Fruit fly (Drosophila melanogaster): ENCODE data around the gene ppk21.

Gene ppk21

dm6 chr3R:29617197-29617596 is 47.4 kb upstream of the ppk21 start (continued):
- TF ChIP-seq ci (GFP tag; IDR thresholded peaks at IDR 0.05), result 0 out of 3 replicates have a peak, but pooled peaks have one; percentile 21
- TF ChIP-seq dysf (GFP tag; IDR thresholded peaks at IDR 0.05), result 0 out of 3 replicates have a peak, but pooled peaks have one; percentile 10
- peak; percentile 10 for TF ChIP-seq CG17359 (tag; optimal IDR thresholded peaks at IDR 0.05)
- TF ChIP-seq Meics (GFP tag; optimal IDR thresholded peaks at IDR 0.05), result peak; percentile 28
- TF ChIP-seq lab (GFP tag; optimal IDR thresholded peaks at IDR 0.05), result peak; percentile 50
- no peak for TF ChIP-seq Ssrp (tag; optimal IDR thresholded peaks at IDR 0.05)
- peak; percentile 20 for TF ChIP-seq Fer1 (GFP tag; optimal IDR thresholded peaks at IDR 0.05)
- no peak for TF ChIP-seq croc (GFP tag; conservative IDR thresholded peaks at IDR 0.05)
- no peak for TF ChIP-seq CG13424 (tag; optimal IDR thresholded peaks at IDR 0.05)
- TF ChIP-seq CG13296 (GFP tag; optimal IDR thresholded peaks at IDR 0.05), result peak; percentile 25
- no peak for TF ChIP-seq MESR4 (GFP tag; optimal IDR thresholded peaks at IDR 0.05)
- peak; percentile 42 for TF ChIP-seq CG11504 (tag; optimal IDR thresholded peaks at IDR 0.05)
- TF ChIP-seq CG8388 (GFP tag; optimal IDR thresholded peaks at IDR 0.05), result no peak
- TF ChIP-seq gem (tag; optimal IDR thresholded peaks at IDR 0.05), result peak; percentile 39
- TF ChIP-seq CG2678 (tag; optimal IDR thresholded peaks at IDR 0.05), result peak; percentile 57
- 0 out of 2 replicates have a peak, but pooled peaks have one; percentile 25 for TF ChIP-seq HLH3B (GFP tag; IDR thresholded peaks at IDR 0.05)
- peak; percentile 4 for TF ChIP-seq unpg (GFP tag; optimal IDR thresholded peaks at IDR 0.05)
- peak; percentile 51 for TF ChIP-seq CG18599 (GFP tag; optimal IDR thresholded peaks at IDR 0.05)
- TF ChIP-seq row (GFP tag; IDR thresholded peaks at IDR 0.05), result peak; percentile 36; the same call in 1 of the 3 replicates
- TF ChIP-seq Ptx1 (GFP tag; IDR thresholded peaks at IDR 0.05), result 0 out of 2 replicates have a peak, but pooled peaks have one; percentile 18
- peak; percentile 23 for TF ChIP-seq CG7839 (tag; optimal IDR thresholded peaks at IDR 0.05)
- TF ChIP-seq CG16779 (GFP tag; IDR thresholded peaks at IDR 0.05), result no peak
- peak; percentile 70 for TF ChIP-seq CG11696 (GFP tag; IDR thresholded peaks at IDR 0.05)
- peak; percentile 11; the same call in 1 of the 2 replicates for TF ChIP-seq sisA (GFP tag; IDR thresholded peaks at IDR 0.05)
- TF ChIP-seq dmrt99B (tag; optimal IDR thresholded peaks at IDR 0.05), result peak; percentile 46
- peak; percentile 2 for TF ChIP-seq CG10267 (tag; optimal IDR thresholded peaks at IDR 0.05)
- peak; percentile 46; the same call in 1 of the 2 replicates for TF ChIP-seq ranshi (GFP tag; IDR thresholded peaks at IDR 0.05)
- no peak for TF ChIP-seq Adf1 (GFP tag; IDR thresholded peaks at IDR 0.05)
- TF ChIP-seq tll (GFP tag; optimal IDR thresholded peaks at IDR 0.05), result no peak
- TF ChIP-seq CG14965 (GFP tag; optimal IDR thresholded peaks at IDR 0.05; ENCODE audit: borderline replicate concordance), result no peak

- no peak for TF ChIP-seq CG4707 (GFP tag; optimal IDR thresholded peaks at IDR 0.05)
- peak; percentile 61 for TF ChIP-seq Med (GFP tag)
Measured at dm6 chr3R:29617709-29618212, 46.8 kb upstream of the ppk21 start.

dm6 chr3R:29618515-29619157 is 45.9 kb upstream of the ppk21 start, which contains the start of gene CG1907:
CG1907 (plus strand) TSS chr3R:29619065.
- peak; percentile 98 for TF ChIP-seq H2.0 (GFP tag; IDR thresholded peaks at IDR 0.05)
- TF ChIP-seq Sry-δ (GFP tag; optimal IDR thresholded peaks at IDR 0.05), result peak; percentile 50
- no peak for TF ChIP-seq Lpt (GFP tag; optimal IDR thresholded peaks at IDR 0.05)
- peak; percentile 74 for TF ChIP-seq CG13287 (GFP tag; IDR thresholded peaks at IDR 0.05; ENCODE audit: partially characterized antibody)
- TF ChIP-seq corto (GFP tag; optimal IDR thresholded peaks at IDR 0.05), result peak; percentile 97
- TF ChIP-seq shn (GFP tag; optimal IDR thresholded peaks at IDR 0.05), result peak; percentile 34
- TF ChIP-seq CG8281 (tag; optimal IDR thresholded peaks at IDR 0.05), result peak; percentile 91
- peak; percentile 93 for TF ChIP-seq CG9437 (GFP tag; optimal IDR thresholded peaks at IDR 0.05)
- peak; percentile 88 for TF ChIP-seq aop (GFP tag; IDR thresholded peaks at IDR 0.05)
- peak; percentile 97 for TF ChIP-seq CG2202 (tag; optimal IDR thresholded peaks at IDR 0.05)
- peak; percentile 68 for TF ChIP-seq Dll (GFP tag; IDR thresholded peaks at IDR 0.05; ENCODE audit: partially characterized antibody)
- peak; percentile 98 for TF ChIP-seq CG10654 (GFP tag; optimal IDR thresholded peaks at IDR 0.05)
- peak; percentile 72 for TF ChIP-seq gro (GFP tag; optimal IDR thresholded peaks at IDR 0.05)
- peak; percentile 98 for TF ChIP-seq Atf6 (GFP tag; IDR thresholded peaks at IDR 0.05)
- peak; percentile 76 to 98 for TF ChIP-seq insv (GFP tag; optimal IDR thresholded peaks at IDR 0.05)

Data from whole organism, embryonic.